Fruit fly (Drosophila melanogaster) whole organism, embryonic: ENCODE measurements around the gene CG31542.

ENCODE experiments used
- C15 ChIP-seq: fragments of 200-800 bp; sonication (Bioruptor generic); IDR thresholded peaks from 3 replicates; pipeline ENCODE4 v1.3.6; 2022; ENCODE audit warnings: missing biosample characterization, missing genetic modification characterization
- CG10543 ChIP-seq: fragments of 200-800 bp; sonication (Bioruptor generic); optimal IDR thresholded peaks from 3 replicates; lab custom pipeline; 2017; ENCODE audit warnings: missing biosample characterization, mild to moderate bottlenecking, missing genetic modification characterization, moderate library complexity
- CG11696 ChIP-seq: fragments of 200-800 bp; sonication (Bioruptor generic); IDR thresholded peaks from 2 replicates; pipeline ENCODE4 v1.3.6; 2022; ENCODE audit warnings: missing biosample characterization, missing genetic modification characterization
- CG14860 ChIP-seq: fragments of 200-800 bp; sonication (Bioruptor generic); IDR thresholded peaks from 3 replicates; pipeline ENCODE4 v1.3.6; 2022; ENCODE audit warnings: missing biosample characterization, missing genetic modification characterization; ENCODE audit not compliant: partially characterized antibody
- CG16779 ChIP-seq: fragments of 200-800 bp; sonication (Bioruptor generic); IDR thresholded peaks from 2 replicates; pipeline ENCODE4 v1.3.6; 2022; ENCODE audit warnings: missing biosample characterization, missing genetic modification characterization
- CG17912 ChIP-seq: fragments of 200-800 bp; sonication (Bioruptor generic); optimal IDR thresholded peaks from 2 replicates; lab custom pipeline; 2018; ENCODE audit warnings: missing biosample characterization, mild to moderate bottlenecking, missing genetic modification characterization
- CG1832 ChIP-seq: fragments of 200-800 bp; sonication (Bioruptor generic); optimal IDR thresholded peaks from 2 replicates; lab custom pipeline; 2017; ENCODE audit warnings: missing biosample characterization, mild to moderate bottlenecking, missing genetic modification characterization, inconsistent platforms
- CG18476 ChIP-seq: fragments of 200-800 bp; sonication (Bioruptor generic); optimal IDR thresholded peaks from 2 replicates; lab custom pipeline; 2016; ENCODE audit warnings: missing biosample characterization, mild to moderate bottlenecking, missing genetic modification characterization
- CG2889 ChIP-seq: fragments of 200-800 bp; sonication (Bioruptor generic); IDR thresholded peaks from 3 replicates; pipeline ENCODE4 v1.3.6; 2022; ENCODE audit warnings: missing biosample characterization, missing genetic modification characterization
- CG30020 ChIP-seq: fragments of 200-800 bp; optimal IDR thresholded peaks from 2 replicates; lab custom pipeline; 2019; ENCODE audit warnings: missing biosample characterization, mild to moderate bottlenecking, missing genetic modification characterization, moderate library complexity
- CG3065 ChIP-seq: fragments of 200-800 bp; sonication (Bioruptor generic); optimal IDR thresholded peaks from 2 replicates; lab custom pipeline; 2016; ENCODE audit warnings: missing biosample characterization, missing genetic modification characterization
- CG31388 ChIP-seq: fragments of 200-800 bp; sonication (Bioruptor generic); optimal IDR thresholded peaks from 2 replicates; lab custom pipeline; 2016; ENCODE audit warnings: missing biosample characterization, missing genetic modification characterization
- CG32532 ChIP-seq: fragments of 200-800 bp; sonication (Bioruptor generic); IDR thresholded peaks from 2 replicates; pipeline ENCODE4 v1.3.6; 2022; ENCODE audit warnings: missing biosample characterization, missing genetic modification characterization
- CG3281 ChIP-seq: fragments of 200-800 bp; sonication (Bioruptor generic); optimal IDR thresholded peaks from 3 replicates; lab custom pipeline; 2017; ENCODE audit warnings: missing biosample characterization, mild to moderate bottlenecking, missing genetic modification characterization
- CG33213 ChIP-seq: fragments of 200-800 bp; sonication (Bioruptor generic); optimal IDR thresholded peaks from 3 replicates; lab custom pipeline; 2016; ENCODE audit warnings: missing biosample characterization, missing genetic modification characterization
- CG42726 ChIP-seq: fragments of 200-800 bp; sonication (Bioruptor generic); IDR thresholded peaks from 2 replicates; pipeline ENCODE4 v1.3.6; 2022; ENCODE audit warnings: missing biosample characterization, missing genetic modification characterization; ENCODE audit not compliant: partially characterized antibody
- CG6272 ChIP-seq: fragments of 200-800 bp; sonication (Bioruptor generic); IDR thresholded peaks from 2 replicates; pipeline ENCODE4 v1.3.6; 2022; ENCODE audit warnings: missing biosample characterization, missing genetic modification characterization
- CG7786 ChIP-seq: fragments of 200-800 bp; sonication (Bioruptor generic); optimal IDR thresholded peaks from 2 replicates; lab custom pipeline; 2016; ENCODE audit warnings: missing biosample characterization, missing genetic modification characterization
- CG8089 ChIP-seq: fragments of 200-800 bp; sonication (Bioruptor generic); optimal IDR thresholded peaks from 3 replicates; lab custom pipeline; 2016; ENCODE audit warnings: missing biosample characterization, missing genetic modification characterization
- D19B ChIP-seq: fragments of 200-800 bp; sonication (Bioruptor generic); optimal IDR thresholded peaks from 2 replicates; lab custom pipeline; 2017; ENCODE audit warnings: missing biosample characterization, mild to moderate bottlenecking, missing genetic modification characterization
- Dbx ChIP-seq: fragments of 200-800 bp; sonication (Bioruptor generic); IDR thresholded peaks from 3 replicates; pipeline ENCODE4 v1.3.6; 2022; ENCODE audit warnings: missing biosample characterization, missing genetic modification characterization
- Deaf1 ChIP-seq: fragments of 200-800 bp; optimal IDR thresholded peaks from 3 replicates; lab custom pipeline; 2019; ENCODE audit warnings: missing biosample characterization, mild to moderate bottlenecking, missing genetic modification characterization, moderate library complexity
- Dek ChIP-seq: fragments of 200-800 bp; sonication (Bioruptor generic); optimal IDR thresholded peaks from 3 replicates; lab custom pipeline; 2019; ENCODE audit warnings: missing biosample characterization, mild to moderate bottlenecking, missing genetic modification characterization, moderate library complexity
- Doc3 ChIP-seq: fragments of 200-800 bp; sonication (Bioruptor generic); IDR thresholded peaks from 3 replicates; pipeline ENCODE4 v1.3.6; 2022; ENCODE audit warnings: missing biosample characterization, missing genetic modification characterization; ENCODE audit not compliant: partially characterized antibody
- Dp ChIP-seq: fragments of 200-800 bp; sonication (Bioruptor generic); optimal IDR thresholded peaks from 2 replicates; lab custom pipeline; 2018; ENCODE audit warnings: missing biosample characterization, mild to moderate bottlenecking, missing genetic modification characterization, moderate library complexity
- Drgx ChIP-seq: fragments of 200-800 bp; sonication (Bioruptor generic); IDR thresholded peaks from 2 replicates; pipeline ENCODE4 v1.3.6; 2022; ENCODE audit warnings: missing biosample characterization, missing genetic modification characterization
- E2f1 ChIP-seq: fragments of 200-800 bp; sonication (Bioruptor generic); IDR thresholded peaks from 2 replicates; pipeline ENCODE4 v1.3.6; 2022; ENCODE audit warnings: missing biosample characterization, missing genetic modification characterization
- Ets65A ChIP-seq: fragments of 200-800 bp; sonication (Bioruptor generic); peaks from one replicate; lab custom pipeline; 2016; ENCODE audit warnings: missing biosample characterization, missing genetic modification characterization
- Hmx ChIP-seq: fragments of 200-800 bp; sonication (Bioruptor generic); optimal IDR thresholded peaks from 2 replicates; lab custom pipeline; 2016; ENCODE audit warnings: missing biosample characterization, missing genetic modification characterization
- Med ChIP-seq: fragments of 200-800 bp; sonication (Bioruptor generic); peaks from one replicate; lab custom pipeline; 2016; ENCODE audit warnings: missing biosample characterization, missing genetic modification characterization, mild to moderate bottlenecking, inconsistent platforms, moderate library complexity
- Nf-YA ChIP-seq: fragments of 200-800 bp; sonication (Bioruptor generic); IDR thresholded peaks from 2 replicates; pipeline ENCODE4 v1.3.6; 2022; ENCODE audit warnings: missing biosample characterization, missing genetic modification characterization
- Trl ChIP-seq, 3 experiments: fragments of >200 bp in 2 of 3; fragments of 200-800 bp in 1 of 3; sonication (Bioruptor generic) in 1 of 3; optimal IDR thresholded peaks; 2 replicates in 1 of 3; 3 replicates in 2 of 3; lab custom pipeline; 2016 to 2017; ENCODE audit warnings: missing biosample characterization in 1 of 3, missing genetic modification characterization in 1 of 3
- br ChIP-seq: fragments of >200 bp; optimal IDR thresholded peaks from 2 replicates; lab custom pipeline; 2017
- emc ChIP-seq: fragments of 200-800 bp; sonication (Bioruptor generic); optimal IDR thresholded peaks from 2 replicates; lab custom pipeline; 2016; ENCODE audit warnings: missing biosample characterization, missing genetic modification characterization
- gsb ChIP-seq: fragments of 200-800 bp; sonication (Bioruptor generic); IDR thresholded peaks from 2 replicates; pipeline ENCODE4 v1.3.6; 2022; ENCODE audit warnings: missing biosample characterization, missing genetic modification characterization
- gsb-n ChIP-seq: fragments of 200-800 bp; sonication (Bioruptor generic); optimal IDR thresholded peaks from 3 replicates; lab custom pipeline; 2018; ENCODE audit warnings: missing biosample characterization, mild to moderate bottlenecking, missing genetic modification characterization
- pum ChIP-seq: fragments of 200-800 bp; sonication (Bioruptor generic); optimal IDR thresholded peaks from 2 replicates; lab custom pipeline; 2016; ENCODE audit warnings: missing biosample characterization, missing genetic modification characterization
- sd ChIP-seq: fragments of 200-800 bp; sonication (Bioruptor generic); optimal IDR thresholded peaks from 3 replicates; lab custom pipeline; 2018; ENCODE audit warnings: missing biosample characterization, mild to moderate bottlenecking, missing genetic modification characterization, moderate library complexity
- usp ChIP-seq: fragments of >200 bp; optimal IDR thresholded peaks from 2 replicates; lab custom pipeline; 2017; ENCODE audit warnings: missing biosample characterization, missing genetic modification characterization
- yki ChIP-seq: fragments of >200 bp; optimal IDR thresholded peaks from 3 replicates; lab custom pipeline; 2018
- z ChIP-seq: fragments of 200-800 bp; sonication (Bioruptor generic); IDR thresholded peaks from 3 replicates; pipeline ENCODE4 v1.3.6; 2022; ENCODE audit warnings: missing biosample characterization, missing genetic modification characterization

The CG31542 gene

dm6 chr3R:5412987-5413386 lies 43.6 kb downstream of the CG31542 start (continued):
- TF ChIP-seq CG7786 (no peak), CG42726 (GFP tag; lab: Robert Waterston, UW) (no peak), Dek (tag; lab: Kevin White, UChicago) (peak; percentile 1), z (no peak), CG2889 (no peak), CG3065 (GFP tag; lab: Kevin White, UChicago) (no peak), pum (GFP tag; lab: Kevin White, UChicago) (no peak), CG31388 (GFP tag; lab: Kevin White, UChicago) (no peak), Dp (GFP tag; lab: Kevin White, UChicago) (no peak), usp (GFP tag; lab: Kevin White, UChicago) (no peak), Nf-YA (no peak), emc (GFP tag; lab: Kevin White, UChicago) (no peak), CG32532 (0 out of 2 replicates have a peak, but pooled peaks have one; percentile 24), CG11696 (no peak), CG3281 (GFP tag; lab: Kevin White, UChicago) (peak; percentile 61), CG33213 (GFP tag; lab: Kevin White, UChicago) (no peak), CG6272 (no peak), CG14860 (no peak), C15 (GFP tag; lab: Robert Waterston, UW) (0 out of 3 replicates have a peak, but pooled peaks have one; percentile 33), E2f1 (no peak), CG8089 (GFP tag; lab: Kevin White, UChicago) (no peak), CG18476 (GFP tag; lab: Kevin White, UChicago) (peak; percentile 37), Drgx (GFP tag; lab: Robert Waterston, UW) (no peak), CG30020 (tag; lab: Kevin White, UChicago) (no peak), gsb-n (tag; lab: Kevin White, UChicago) (no peak), Deaf1 (tag; lab: Kevin White, UChicago) (no peak), CG17912 (GFP tag; lab: Kevin White, UChicago) (no peak), CG1832 (GFP tag; lab: Kevin White, UChicago) (no peak), gsb (GFP tag; lab: Robert Waterston, UW) (no peak), sd (tag; lab: Kevin White, UChicago) (no peak)

- no peak for TF ChIP-seq CG10543 (GFP tag; lab: Kevin White, UChicago)
- TF ChIP-seq Hmx (GFP tag; lab: Kevin White, UChicago), result no peak
- TF ChIP-seq br (lab: Kevin White, UChicago), result no peak
- TF ChIP-seq Trl (optimal IDR thresholded peaks at IDR 0.05; lab: Kevin White, UChicago), result peak; percentile 54 to 60
- no peak for TF ChIP-seq Trl (GFP tag; optimal IDR thresholded peaks at IDR 0.05; lab: Kevin White, UChicago)
- TF ChIP-seq CG16779 (GFP tag; lab: Robert Waterston, UW), result peak; percentile 65; the same call in 1 of the 2 replicates
- TF ChIP-seq Deaf1 (tag; lab: Kevin White, UChicago), result peak; percentile 48
- TF ChIP-seq Ets65A (GFP tag; lab: Kevin White, UChicago), result peak; percentile 57
- 0 out of 3 replicates have a peak, but pooled peaks have one; percentile 15 for TF ChIP-seq Dbx
- TF ChIP-seq Doc3, result peak; percentile 22; the same call in 1 of the 3 replicates
- TF ChIP-seq yki (lab: Kevin White, UChicago), result peak; percentile 6
Measured at dm6 chr3R:5414147-5414748, 44.9 kb downstream of the CG31542 start, which contains the start of gene CG14669. Gene CG14669 (plus strand): TSS chr3R:5414527.

DNA sequence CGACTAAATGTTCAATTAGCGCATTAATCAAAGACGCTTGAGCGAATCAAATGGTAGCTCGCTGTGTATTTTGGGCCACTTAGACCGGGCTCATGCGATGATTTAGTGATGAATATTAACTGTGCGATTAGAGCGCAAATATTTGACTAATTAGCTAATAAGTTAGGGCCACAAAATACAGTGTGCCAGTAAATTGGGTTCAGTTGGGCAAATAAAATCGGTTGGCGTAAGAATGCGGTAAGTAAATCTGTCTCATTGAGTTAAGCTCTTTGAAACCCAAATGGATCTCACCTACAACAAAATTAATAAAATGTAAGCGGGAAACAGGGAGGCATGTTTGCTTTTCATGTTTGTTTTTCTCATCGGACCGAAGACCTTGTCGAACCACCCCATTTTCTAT lies 51.1 kb downstream of the CG31542 start:
- no peak for TF ChIP-seq D19B (GFP tag; lab: Kevin White, UChicago)
- peak; percentile 69 for TF ChIP-seq Med (GFP tag; lab: Kevin White, UChicago)
